Worm (Caenorhabditis elegans) whole organism, late embryonic: ENCODE results near the gene F36D3.4.

Experiments
- che-1 ChIP-seq: sonication (generic microtip); optimal IDR thresholded peaks from 2 replicates; lab custom pipeline; 2016; ENCODE audit warnings: mild to moderate bottlenecking, missing genetic modification characterization, missing compliant biosample characterization
- pat-9 ChIP-seq: fragments of 200-800 bp; sonication (Bioruptor generic); optimal IDR thresholded peaks from 2 replicates; lab custom pipeline; 2018; ENCODE audit warnings: mild to moderate bottlenecking, missing genetic modification characterization, moderate library complexity, missing compliant biosample characterization
- rnt-1 ChIP-seq: sonication (generic microtip); optimal IDR thresholded peaks from 2 replicates; lab custom pipeline; 2016; ENCODE audit warnings: missing genetic modification characterization, missing compliant biosample characterization

DNA sequence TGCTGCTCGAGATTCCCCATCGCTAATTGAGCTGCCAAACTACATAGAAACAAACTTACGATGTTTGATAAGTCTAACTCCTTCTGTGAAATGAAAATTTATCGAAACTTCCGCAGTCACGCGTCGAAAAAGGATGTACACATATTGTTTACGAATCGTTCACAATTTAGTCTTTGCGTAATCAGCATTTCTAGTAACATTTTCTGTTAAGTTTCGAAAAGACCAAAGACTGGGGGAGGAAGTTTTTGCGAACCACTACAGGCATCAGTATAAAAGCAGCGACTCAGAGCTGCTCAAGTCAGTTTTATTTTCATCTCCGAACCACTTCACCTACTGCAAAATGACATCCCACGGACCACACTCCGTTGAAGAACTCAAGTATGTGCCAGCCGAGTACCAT, 29.3 kb downstream of the F36D3.4 start, which contains the start of gene sqst-4:
- TF ChIP-seq rnt-1 = no peak
- TF ChIP-seq pat-9 = no peak
- no peak for TF ChIP-seq che-1 (tag; lab: Kevin White, UChicago)
